Worm (Caenorhabditis elegans): Measurements from ENCODE around the gene pes-5.

Gene pes-5

DNA sequence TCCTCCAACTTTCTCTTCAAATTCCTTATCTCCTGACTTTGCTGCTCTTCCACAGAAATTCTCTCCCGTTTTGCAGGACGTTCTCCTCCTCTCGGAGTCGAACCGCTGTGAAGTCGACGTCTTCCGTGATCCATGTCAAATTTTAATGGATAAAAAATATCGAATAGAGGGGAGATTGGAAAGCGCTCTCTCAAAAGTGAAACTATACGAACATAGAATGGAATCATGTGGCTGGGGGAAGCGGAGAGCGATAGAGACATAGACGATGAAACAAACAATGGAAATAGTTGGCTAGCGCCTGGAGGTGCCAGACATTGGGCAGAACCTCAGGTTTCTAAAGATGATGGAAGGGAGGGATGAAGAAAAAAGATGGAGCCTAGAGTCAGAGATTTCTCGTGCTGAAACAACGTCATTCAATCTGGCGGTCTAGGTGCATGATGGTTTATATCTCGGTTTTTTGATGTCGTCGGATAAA is 15.9 kb downstream of the pes-5 start, which contains the start of gene F43G6.8:
TSS of gene F43G6.8 (minus strand) at position 198 of the 475 bp plus-strand sequence.
- no peak for TF ChIP-seq him-1 (tag; optimal IDR thresholded peaks at IDR 0.05)
- TF ChIP-seq dao-5 (tag; optimal IDR thresholded peaks at IDR 0.05) = no peak
- TF ChIP-seq W03F9.2 (tag; optimal IDR thresholded peaks at IDR 0.05) = no peak

DNA sequence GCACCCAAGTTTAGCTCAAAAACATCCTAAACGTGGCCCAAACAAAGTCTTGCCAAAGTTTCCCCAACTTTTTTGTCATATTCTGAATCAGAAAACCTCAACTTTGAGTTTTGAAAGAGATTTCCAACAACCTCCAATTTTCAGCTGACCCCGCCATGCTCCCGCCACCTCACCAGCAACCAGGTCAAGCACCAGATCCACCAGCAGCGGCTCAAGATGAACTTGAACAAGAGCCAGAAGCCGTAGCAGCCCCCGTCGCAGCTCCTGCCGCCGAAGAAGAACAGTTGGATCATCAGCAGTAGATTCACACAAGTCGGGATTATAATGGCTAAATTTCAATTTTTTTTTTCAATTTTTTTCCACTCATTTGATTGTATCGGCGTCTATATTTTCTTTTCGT is 18.6 kb downstream of the pes-5 start:
- TF ChIP-seq him-1 (tag; optimal IDR thresholded peaks at IDR 0.05) = no peak
- no peak for TF ChIP-seq dao-5 (tag; optimal IDR thresholded peaks at IDR 0.05)
- no peak for TF ChIP-seq W03F9.2 (tag; optimal IDR thresholded peaks at IDR 0.05)

DNA sequence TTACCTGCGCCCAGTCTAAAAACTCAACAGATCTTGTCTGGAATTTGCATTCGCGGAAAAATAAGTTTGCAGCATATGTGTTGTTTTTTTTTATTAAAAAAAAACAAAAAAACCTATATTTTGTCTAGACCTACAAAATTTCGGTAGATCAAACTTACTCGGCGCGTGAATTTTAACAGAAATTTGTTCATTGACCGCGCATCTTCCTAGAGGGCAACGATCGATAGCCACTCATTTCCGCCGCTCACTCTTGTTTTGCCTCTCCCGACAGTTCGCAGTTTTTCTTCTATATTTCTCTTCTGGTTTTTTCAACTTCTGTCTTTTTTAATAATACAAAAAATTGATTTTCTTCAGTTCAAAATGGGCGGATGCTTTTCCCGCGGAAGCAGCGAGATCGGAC is 19.4 kb downstream of the pes-5 start, which contains the start of gene F43G6.7:
TSS of gene F43G6.7 (plus strand) at position 355 of the 400 bp plus-strand sequence.
- TF ChIP-seq dao-5 (tag; optimal IDR thresholded peaks at IDR 0.05) (no peak), him-1 (tag; optimal IDR thresholded peaks at IDR 0.05) (no peak), W03F9.2 (tag; optimal IDR thresholded peaks at IDR 0.05) (no peak)

DNA sequence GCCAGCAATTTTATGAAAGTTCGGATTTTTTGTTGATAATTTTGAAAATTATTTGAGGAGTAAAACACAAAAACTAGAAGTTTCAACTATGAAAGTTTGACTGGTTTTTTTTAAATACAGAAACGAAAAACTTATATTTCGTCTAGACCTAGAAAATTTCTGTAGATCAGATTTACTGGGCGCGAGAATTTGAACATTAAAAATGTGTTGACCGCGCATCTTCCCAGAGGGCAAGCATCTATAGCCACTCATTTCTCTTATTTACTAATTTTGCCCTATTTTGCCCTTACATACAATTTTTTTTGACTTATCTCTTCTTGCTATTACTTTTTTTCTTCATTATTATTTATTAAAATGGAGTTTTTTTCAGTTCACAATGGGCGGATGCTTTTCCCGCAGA is 20.8 kb downstream of the pes-5 start, which contains the start of gene F43G6.10:
TSS of gene F43G6.10 (plus strand) at position 371 of the 400 bp plus-strand sequence.
- TF ChIP-seq him-1 (tag; optimal IDR thresholded peaks at IDR 0.05) (no peak), dao-5 (tag; optimal IDR thresholded peaks at IDR 0.05) (no peak), W03F9.2 (tag; optimal IDR thresholded peaks at IDR 0.05) (no peak)

DNA sequence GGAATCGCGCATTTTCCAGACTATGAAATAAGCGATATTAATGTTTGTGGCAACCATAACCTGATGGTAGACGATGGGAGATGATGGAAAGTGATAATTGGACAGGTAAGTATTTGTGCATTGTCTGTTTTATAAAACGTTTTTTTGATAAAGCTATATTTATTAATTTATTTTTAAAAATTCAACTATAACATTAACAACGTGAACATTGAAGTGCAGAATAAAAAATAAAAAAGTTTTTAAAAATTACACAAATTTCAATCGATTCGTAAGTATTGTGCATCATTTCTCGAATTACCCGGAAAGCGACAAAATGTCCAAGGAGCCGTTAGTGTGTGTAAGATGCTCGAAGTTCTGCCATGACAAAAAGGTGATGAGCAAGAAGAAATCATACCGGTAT is 23.6 kb downstream of the pes-5 start, which contains the start of gene jmjd-1.1:
TSS of gene jmjd-1.1 (plus strand) at position 301 of the 400 bp plus-strand sequence.
- TF ChIP-seq dao-5 (tag; optimal IDR thresholded peaks at IDR 0.05) (no peak), him-1 (tag; optimal IDR thresholded peaks at IDR 0.05) (no peak), W03F9.2 (tag; optimal IDR thresholded peaks at IDR 0.05) (no peak)

DNA sequence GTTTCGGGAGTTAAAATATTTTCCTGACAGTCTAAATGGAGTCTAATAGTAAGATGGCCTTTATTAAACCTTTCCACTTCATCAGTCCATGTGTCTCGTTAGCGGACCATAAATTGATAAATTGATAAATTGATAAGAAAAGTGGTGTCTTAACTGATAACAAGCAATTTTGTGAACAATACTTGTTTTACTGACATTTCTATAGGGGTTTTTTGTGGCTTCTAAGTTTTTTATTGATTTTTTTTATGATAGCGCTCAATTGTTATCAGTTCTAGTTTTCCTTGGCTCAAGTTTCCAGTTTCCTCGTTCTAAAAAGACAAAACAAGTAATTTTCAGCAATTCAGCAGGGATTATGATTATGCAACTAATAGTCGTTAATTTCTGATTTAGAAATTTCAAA is 27.4 kb downstream of the pes-5 start, which contains the start of gene F43G6.17:
TSS of gene F43G6.17 (plus strand) at position 301 of the 400 bp plus-strand sequence.
- TF ChIP-seq dao-5 (tag; optimal IDR thresholded peaks at IDR 0.05) (no peak), W03F9.2 (tag; optimal IDR thresholded peaks at IDR 0.05) (no peak), him-1 (tag; optimal IDR thresholded peaks at IDR 0.05) (no peak)

DNA sequence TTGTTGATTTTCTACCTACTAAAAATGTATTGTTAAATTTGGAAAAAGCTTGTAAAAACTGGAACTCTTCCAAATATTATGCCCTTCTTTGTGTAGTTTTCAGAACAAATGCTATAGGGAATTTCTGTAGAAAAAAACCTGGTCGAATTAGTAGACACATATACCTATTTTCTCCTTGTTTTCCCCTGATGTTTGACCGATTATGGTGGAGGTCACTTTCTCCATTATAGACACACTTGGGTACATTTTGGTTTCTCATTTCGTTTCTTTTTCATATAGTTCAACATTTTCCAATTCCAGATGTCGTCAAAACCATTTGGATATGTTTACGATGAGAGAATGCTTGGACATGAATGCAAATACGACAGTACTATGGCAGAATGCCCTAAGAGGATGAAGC is 31.1 kb downstream of the pes-5 start, which contains the start of gene hda-5:
TSS of gene hda-5 (plus strand) at position 301 of the 400 bp plus-strand sequence.
- no peak for TF ChIP-seq him-1 (tag; optimal IDR thresholded peaks at IDR 0.05)
- no peak for TF ChIP-seq W03F9.2 (tag; optimal IDR thresholded peaks at IDR 0.05)
- no peak for TF ChIP-seq dao-5 (tag; optimal IDR thresholded peaks at IDR 0.05)

DNA sequence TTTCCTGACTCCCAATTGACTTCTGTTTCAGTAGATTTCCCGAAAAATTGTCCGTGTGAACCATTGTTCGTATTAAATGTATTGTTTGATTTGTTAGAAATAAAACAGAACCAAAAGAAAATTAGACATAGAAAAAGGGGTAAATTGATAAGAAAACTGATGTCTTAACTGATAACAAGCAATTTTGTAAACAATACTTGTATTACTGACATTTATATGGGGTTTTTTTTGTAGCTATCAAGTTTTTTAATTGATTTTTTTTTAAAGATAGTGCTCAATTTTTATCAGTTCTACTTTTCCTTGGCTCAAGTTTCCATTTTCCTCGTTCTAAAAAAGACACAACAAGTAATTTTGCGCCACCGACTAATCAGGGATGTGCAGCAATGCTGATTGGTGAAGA is 32.6 kb downstream of the pes-5 start:
- TF ChIP-seq W03F9.2 (tag; optimal IDR thresholded peaks at IDR 0.05) (no peak), dao-5 (tag; optimal IDR thresholded peaks at IDR 0.05) (no peak), him-1 (tag; optimal IDR thresholded peaks at IDR 0.05) (no peak)

DNA sequence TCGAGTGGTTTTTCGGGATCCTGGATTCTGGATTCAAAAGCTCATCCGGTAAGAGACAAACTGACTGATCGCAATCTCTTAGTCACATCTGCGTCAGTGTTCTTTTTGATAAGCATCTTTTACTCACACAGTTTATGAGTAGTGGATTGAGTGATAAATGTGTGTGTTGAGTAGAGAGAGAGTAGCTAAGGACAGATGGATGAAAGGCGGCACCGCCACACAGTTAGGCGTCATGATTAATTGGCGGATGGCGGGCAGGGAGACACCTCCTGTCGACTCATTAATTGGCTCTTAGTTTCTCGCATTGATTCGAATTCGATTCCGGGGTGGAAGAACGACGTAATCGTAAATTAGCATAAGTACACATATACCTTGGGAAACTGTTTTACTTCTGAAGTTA is 35.4 kb downstream of the pes-5 start:
- TF ChIP-seq him-1 (tag; optimal IDR thresholded peaks at IDR 0.05) = no peak
- no peak for TF ChIP-seq W03F9.2 (tag; optimal IDR thresholded peaks at IDR 0.05)
- no peak for TF ChIP-seq dao-5 (tag; optimal IDR thresholded peaks at IDR 0.05)

DNA sequence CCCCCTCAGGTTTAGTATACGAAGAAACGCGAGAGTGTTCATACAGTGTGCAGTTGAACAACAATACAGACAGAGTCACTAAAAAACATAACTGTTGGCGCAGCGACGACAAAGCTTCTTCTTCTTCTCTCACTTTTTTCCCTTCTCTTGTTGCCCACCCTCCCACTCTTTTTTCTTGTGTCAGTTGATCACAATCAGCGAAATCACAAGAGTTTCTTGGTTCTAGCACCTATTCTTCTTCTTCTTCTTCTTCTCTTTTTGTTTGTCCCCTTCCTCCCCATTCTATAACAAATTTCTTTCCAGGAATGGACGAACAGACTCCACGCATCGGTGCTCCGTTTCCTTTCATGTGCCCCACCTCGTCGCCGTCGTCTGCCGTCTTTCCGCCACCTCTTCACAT is 39.4 kb downstream of the pes-5 start, which contains the start of gene F43G6.4:
TSS of gene F43G6.4 (plus strand) at position 301 of the 400 bp plus-strand sequence.
- no peak for TF ChIP-seq dao-5 (tag; optimal IDR thresholded peaks at IDR 0.05)
- TF ChIP-seq W03F9.2 (tag; optimal IDR thresholded peaks at IDR 0.05) = no peak
- no peak for TF ChIP-seq him-1 (tag; optimal IDR thresholded peaks at IDR 0.05)

DNA sequence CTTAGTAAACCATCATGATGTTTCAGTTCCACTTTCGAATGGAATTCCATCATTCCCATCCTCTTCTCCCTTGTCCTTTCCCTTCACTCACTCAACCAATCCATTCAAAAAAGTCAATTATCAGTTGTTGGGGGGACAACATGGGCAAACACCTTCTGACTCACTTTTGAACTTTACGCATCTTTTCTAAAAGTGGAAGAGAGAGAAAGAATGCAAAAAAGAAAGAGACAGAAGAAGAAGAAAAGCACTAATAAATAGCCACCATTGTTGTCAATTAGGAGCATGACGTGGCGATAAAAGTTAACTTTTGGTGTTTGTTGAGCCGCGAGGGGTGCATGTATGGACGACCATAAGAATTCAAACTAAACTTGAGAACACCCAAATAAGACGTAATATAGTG is 41.8 kb downstream of the pes-5 start:
- no peak for TF ChIP-seq W03F9.2 (tag; optimal IDR thresholded peaks at IDR 0.05)
- no peak for TF ChIP-seq dao-5 (tag; optimal IDR thresholded peaks at IDR 0.05)
- no peak for TF ChIP-seq him-1 (tag; optimal IDR thresholded peaks at IDR 0.05)

DNA sequence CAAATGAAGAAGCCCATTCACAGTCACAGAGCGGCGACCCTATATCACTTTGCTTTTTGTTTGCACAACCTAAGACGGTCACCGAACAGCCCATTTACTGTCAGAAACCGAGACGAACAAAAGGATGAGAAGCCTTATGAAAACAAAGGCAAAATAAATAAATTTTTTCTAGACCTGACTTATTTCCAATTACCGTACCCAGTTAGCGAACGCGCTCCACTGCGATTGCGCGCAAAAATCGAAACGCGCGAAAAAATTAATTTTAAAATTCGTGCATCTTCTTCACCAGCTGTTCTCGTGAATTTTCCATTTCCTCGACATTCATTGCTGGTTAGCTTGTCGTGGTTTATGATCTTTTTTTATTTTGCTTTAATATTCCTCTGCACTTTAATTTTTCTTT is 47.3 kb downstream of the pes-5 start, which contains the start of gene F43G6.16:
TSS of gene F43G6.16 (minus strand) at position 141 of the 400 bp plus-strand sequence.
- TF ChIP-seq W03F9.2 (tag; optimal IDR thresholded peaks at IDR 0.05) = no peak
- no peak for TF ChIP-seq him-1 (tag; optimal IDR thresholded peaks at IDR 0.05)
- no peak for TF ChIP-seq dao-5 (tag; optimal IDR thresholded peaks at IDR 0.05)
